Fruit fly (Drosophila melanogaster) whole organism, pupa: Measurements from ENCODE around the gene CG5984.

ENCODE experiments used
- CG10348 ChIP-seq: fragments of 200-800 bp; sonication (Bioruptor generic); IDR thresholded peaks from 2 replicates; pipeline ENCODE4 v1.3.6; 2022; ENCODE audit warnings: missing biosample characterization, missing genetic modification characterization
- CG12605 ChIP-seq: fragments of 200-800 bp; sonication (Bioruptor generic); IDR thresholded peaks from 2 replicates; pipeline ENCODE4 v1.3.6; 2022; ENCODE audit warnings: missing biosample characterization, missing genetic modification characterization
- CG13204 ChIP-seq: fragments of 200-800 bp; sonication (Bioruptor generic); optimal IDR thresholded peaks from 2 replicates; lab custom pipeline; 2018; ENCODE audit warnings: missing biosample characterization, mild to moderate bottlenecking, missing genetic modification characterization, moderate library complexity
- CG14655 ChIP-seq: fragments of 200-800 bp; sonication (Bioruptor generic); optimal IDR thresholded peaks from 3 replicates; lab custom pipeline; 2017; ENCODE audit warnings: mild to moderate bottlenecking, missing biosample characterization, missing genetic modification reagents, missing genetic modification characterization
- CG15710 ChIP-seq: fragments of 200-800 bp; sonication (Bioruptor generic); optimal IDR thresholded peaks from 2 replicates; lab custom pipeline; 2018; ENCODE audit warnings: missing biosample characterization, mild to moderate bottlenecking, missing genetic modification characterization, moderate library complexity
- CG17806 ChIP-seq: fragments of 200-800 bp; sonication (Bioruptor generic); optimal IDR thresholded peaks from 2 replicates; lab custom pipeline; 2018; ENCODE audit warnings: missing biosample characterization, mild to moderate bottlenecking, missing genetic modification characterization, moderate library complexity
- CG32121 ChIP-seq: fragments of 200-800 bp; sonication (Bioruptor generic); IDR thresholded peaks from 2 replicates; pipeline ENCODE4 v1.3.6; 2022; ENCODE audit warnings: missing biosample characterization, missing genetic modification characterization
- CG34367 ChIP-seq: fragments of 200-800 bp; sonication (Bioruptor generic); optimal IDR thresholded peaks from 2 replicates; lab custom pipeline; 2018; ENCODE audit warnings: missing biosample characterization, mild to moderate bottlenecking, missing genetic modification characterization
- CG4496 ChIP-seq: fragments of 200-800 bp; sonication (Bioruptor generic); IDR thresholded peaks from 3 replicates; pipeline ENCODE4 v1.3.6; 2022; ENCODE audit warnings: missing biosample characterization, missing genetic modification characterization
- CG8159 ChIP-seq: fragments of 200-800 bp; sonication (Bioruptor generic); optimal IDR thresholded peaks from 3 replicates; lab custom pipeline; 2018; ENCODE audit warnings: missing biosample characterization, mild to moderate bottlenecking, missing genetic modification characterization, moderate library complexity
- CG8301 ChIP-seq: fragments of 200-800 bp; sonication (Bioruptor generic); optimal IDR thresholded peaks from 2 replicates; lab custom pipeline; 2018; ENCODE audit warnings: missing biosample characterization, mild to moderate bottlenecking, missing genetic modification characterization
- CG9948 ChIP-seq: fragments of 200-800 bp; sonication (Bioruptor generic); optimal IDR thresholded peaks from 2 replicates; lab custom pipeline; 2018; ENCODE audit warnings: missing biosample characterization, mild to moderate bottlenecking, missing genetic modification characterization, moderate library complexity
- D1 ChIP-seq: fragments of 200-800 bp; sonication (Bioruptor generic); optimal IDR thresholded peaks from 2 replicates; lab custom pipeline; 2018; ENCODE audit warnings: missing biosample characterization, mild to moderate bottlenecking, missing genetic modification characterization, moderate library complexity
- EcR ChIP-seq: fragments of 200-800 bp; sonication (Bioruptor generic); optimal IDR thresholded peaks from 3 replicates; lab custom pipeline; 2019; ENCODE audit warnings: missing biosample characterization, missing genetic modification characterization, mild to moderate bottlenecking, moderate library complexity, missing genetic modification reagents
- Ets98B ChIP-seq: fragments of 200-800 bp; sonication (Bioruptor generic); IDR thresholded peaks from 2 replicates; pipeline ENCODE4 v1.3.6; 2022; ENCODE audit warnings: missing biosample characterization, missing genetic modification characterization
- Pif1A ChIP-seq: fragments of 200-800 bp; sonication (Bioruptor generic); optimal IDR thresholded peaks from 3 replicates; lab custom pipeline; 2016; ENCODE audit warnings: missing biosample characterization, missing genetic modification characterization
- Pif1B ChIP-seq: fragments of 200-800 bp; sonication (Bioruptor generic); optimal IDR thresholded peaks from 3 replicates; lab custom pipeline; 2016; ENCODE audit warnings: missing biosample characterization, missing genetic modification characterization
- Snoo ChIP-seq: fragments of 200-800 bp; sonication (Bioruptor generic); optimal IDR thresholded peaks from 3 replicates; lab custom pipeline; 2017; ENCODE audit warnings: missing biosample characterization, mild to moderate bottlenecking, missing genetic modification characterization, inconsistent platforms
- fd96Ca ChIP-seq: fragments of 200-800 bp; sonication (Bioruptor generic); IDR thresholded peaks from 3 replicates; pipeline ENCODE4 v1.3.6; 2022; ENCODE audit warnings: missing biosample characterization, missing genetic modification characterization
- gl ChIP-seq: fragments of 200-800 bp; sonication (Bioruptor generic); optimal IDR thresholded peaks from 2 replicates; lab custom pipeline; 2018; ENCODE audit warnings: missing biosample characterization, mild to moderate bottlenecking, missing genetic modification characterization
- rn ChIP-seq: fragments of 200-800 bp; sonication (Bioruptor generic); IDR thresholded peaks from 2 replicates; pipeline ENCODE4 v1.3.6; 2022; ENCODE audit warnings: missing biosample characterization, missing genetic modification characterization

Gene CG5984

DNA sequence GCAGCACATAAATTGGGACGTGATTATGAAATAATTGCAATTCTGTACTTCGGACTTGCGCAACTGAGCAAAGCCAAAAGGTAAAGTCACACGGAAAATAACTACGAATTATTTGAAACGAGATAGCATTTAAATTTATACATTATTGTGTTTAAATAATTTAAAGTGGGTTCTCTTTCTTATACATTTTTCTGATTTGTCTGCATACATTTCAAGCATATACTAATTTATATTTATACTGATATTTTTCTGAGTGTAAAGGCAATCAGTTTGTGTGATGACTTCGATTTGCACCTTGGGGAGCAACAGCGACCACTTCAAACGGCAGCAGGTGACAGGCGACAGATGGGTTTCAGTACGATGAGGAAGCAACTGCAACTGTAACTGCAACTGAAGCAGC is 22.3 kb downstream of the CG5984 start:
- peak; percentile 4 for TF ChIP-seq CG8301 (tag; lab: Kevin White, UChicago)
- no peak for TF ChIP-seq CG12605 (GFP tag; lab: Robert Waterston, UW)
- no peak for TF ChIP-seq Pif1B (GFP tag; lab: Kevin White, UChicago)
- TF ChIP-seq CG32121 = no peak
- no peak for TF ChIP-seq Pif1A (GFP tag; lab: Kevin White, UChicago)
- TF ChIP-seq CG10348 (GFP tag; lab: Robert Waterston, UW) = no peak
- TF ChIP-seq CG8159 (tag; lab: Kevin White, UChicago) = peak; percentile 33
- TF ChIP-seq CG14655 (GFP tag; lab: Kevin White, UChicago) = peak; percentile 20
- peak; percentile 22 for TF ChIP-seq CG9948 (tag; lab: Kevin White, UChicago)

DNA sequence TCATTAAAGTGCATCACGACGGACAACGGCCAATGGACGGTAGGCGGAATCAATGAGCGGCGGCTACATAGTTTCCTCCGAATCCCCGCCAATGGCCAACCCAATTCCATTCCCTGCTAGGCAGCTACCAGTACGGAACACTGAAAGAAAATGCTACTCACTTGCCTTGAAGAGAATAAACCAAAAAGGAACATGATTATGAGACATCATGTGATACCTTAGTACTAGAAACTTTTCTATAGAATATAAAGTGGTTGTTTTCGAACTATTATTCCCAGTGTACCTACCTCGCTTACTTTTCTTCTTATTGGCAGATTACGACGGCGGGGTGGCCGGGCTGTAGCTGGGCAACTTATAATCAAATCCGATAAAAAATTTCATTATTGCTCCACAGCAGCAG is 23.1 kb downstream of the CG5984 start:
- TF ChIP-seq Ets98B (GFP tag; lab: Robert Waterston, UW) (peak; percentile 72), CG8159 (tag; lab: Kevin White, UChicago) (peak; percentile 75), Pif1B (GFP tag; lab: Kevin White, UChicago) (peak; percentile 65), CG15710 (peak; percentile 69), Snoo (tag; lab: Kevin White, UChicago) (peak; percentile 52), CG13204 (GFP tag; lab: Kevin White, UChicago) (no peak), CG12605 (GFP tag; lab: Robert Waterston, UW) (peak; percentile 49), gl (tag; lab: Kevin White, UChicago) (peak; percentile 30), CG9948 (tag; lab: Kevin White, UChicago) (peak; percentile 60), fd96Ca (peak; percentile 73), D1 (tag; lab: Kevin White, UChicago) (no peak), rn (GFP tag; lab: Robert Waterston, UW) (peak; percentile 34; the same call in 1 of the 2 replicates), CG14655 (GFP tag; lab: Kevin White, UChicago) (peak; percentile 78), CG10348 (GFP tag; lab: Robert Waterston, UW) (no peak), CG8301 (tag; lab: Kevin White, UChicago) (peak; percentile 70), EcR (no peak), Pif1A (GFP tag; lab: Kevin White, UChicago) (peak; percentile 66), CG4496 (GFP tag; lab: Robert Waterston, UW) (peak; percentile 63; the same call in 2 of the 3 replicates), CG17806 (tag; lab: Kevin White, UChicago) (peak; percentile 71), CG34367 (tag; lab: Kevin White, UChicago) (peak; percentile 60), CG32121 (peak; percentile 51; the same call in 1 of the 2 replicates)

DNA sequence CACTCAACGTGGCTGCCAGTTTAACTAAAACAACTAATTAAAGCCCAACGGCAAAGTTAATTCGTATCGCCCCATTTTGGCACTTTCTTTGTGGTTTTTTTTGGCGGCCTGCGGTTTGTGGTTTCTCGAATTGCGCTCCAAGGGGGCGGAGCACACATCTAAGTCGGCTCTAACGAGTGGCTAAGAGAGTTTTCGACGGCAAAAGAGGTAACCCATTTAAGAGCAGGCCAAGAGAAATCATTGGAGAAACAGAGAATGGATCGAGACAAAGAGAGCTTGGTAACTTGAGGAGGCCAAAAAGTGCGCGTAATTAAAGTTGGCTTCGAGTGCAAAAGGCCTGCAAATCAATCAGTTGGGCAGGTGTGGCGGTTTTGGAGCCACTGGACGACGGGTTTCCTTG is 24.8 kb downstream of the CG5984 start:
- TF ChIP-seq CG9948 (tag; lab: Kevin White, UChicago) (no peak), CG14655 (GFP tag; lab: Kevin White, UChicago) (no peak), gl (tag; lab: Kevin White, UChicago) (no peak), CG12605 (GFP tag; lab: Robert Waterston, UW) (no peak), CG8301 (tag; lab: Kevin White, UChicago) (no peak), CG4496 (GFP tag; lab: Robert Waterston, UW) (no peak), fd96Ca (no peak), D1 (tag; lab: Kevin White, UChicago) (no peak), CG10348 (GFP tag; lab: Robert Waterston, UW) (no peak), CG34367 (tag; lab: Kevin White, UChicago) (no peak), CG32121 (no peak), Pif1A (GFP tag; lab: Kevin White, UChicago) (no peak), CG15710 (no peak), CG13204 (GFP tag; lab: Kevin White, UChicago) (no peak), Snoo (tag; lab: Kevin White, UChicago) (no peak), EcR (no peak), CG17806 (tag; lab: Kevin White, UChicago) (no peak), CG8159 (tag; lab: Kevin White, UChicago) (no peak), Ets98B (GFP tag; lab: Robert Waterston, UW) (no peak; the same call in 1 of the 2 replicates)

DNA sequence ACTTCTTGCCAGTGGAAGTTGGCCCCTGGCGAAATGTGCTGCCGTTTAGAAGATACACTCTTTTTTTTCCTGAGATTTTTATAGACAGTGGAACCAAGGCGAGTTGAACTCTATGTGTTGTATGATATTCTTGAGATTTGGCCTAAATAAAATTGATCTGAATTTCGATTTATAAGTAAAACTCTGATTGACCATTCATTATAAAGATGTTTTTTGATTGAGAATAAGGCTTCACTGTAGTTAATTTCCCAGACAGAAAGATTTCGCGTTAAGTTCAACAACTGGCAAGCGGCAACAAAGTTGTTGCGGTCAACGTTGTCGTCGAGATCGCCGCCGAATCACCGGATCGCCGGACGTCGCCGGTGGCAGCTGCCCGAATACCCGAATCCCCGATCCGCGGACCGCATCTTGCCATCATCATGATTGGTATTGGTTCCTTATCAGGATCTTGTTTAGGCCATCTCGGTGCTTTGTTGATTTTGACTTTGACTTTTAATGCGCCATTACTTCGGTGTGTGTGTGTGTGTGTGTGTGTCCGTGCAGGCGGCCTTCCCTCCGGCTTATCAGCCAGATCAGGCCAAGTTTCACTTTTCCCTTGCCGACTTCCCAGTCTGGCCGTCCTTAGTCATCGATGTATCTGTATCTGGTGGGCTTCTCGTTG is 25.6 kb downstream of the CG5984 start:
- no peak for TF ChIP-seq CG12605 (GFP tag; lab: Robert Waterston, UW)
- no peak for TF ChIP-seq D1 (tag; lab: Kevin White, UChicago)
- peak; percentile 20 for TF ChIP-seq Snoo (tag; lab: Kevin White, UChicago)
- TF ChIP-seq fd96Ca = no peak
- TF ChIP-seq CG4496 (GFP tag; lab: Robert Waterston, UW) = no peak
- TF ChIP-seq EcR = peak; percentile 52
- TF ChIP-seq CG13204 (GFP tag; lab: Kevin White, UChicago) = no peak
- peak; percentile 39 for TF ChIP-seq Pif1A (GFP tag; lab: Kevin White, UChicago)
- no peak for TF ChIP-seq CG8301 (tag; lab: Kevin White, UChicago)
- no peak for TF ChIP-seq Ets98B (GFP tag; lab: Robert Waterston, UW)
- TF ChIP-seq CG34367 (tag; lab: Kevin White, UChicago) = peak; percentile 48
- no peak for TF ChIP-seq CG14655 (GFP tag; lab: Kevin White, UChicago)
- peak; percentile 72 for TF ChIP-seq CG15710
- peak; percentile 37 for TF ChIP-seq CG9948 (tag; lab: Kevin White, UChicago)
- TF ChIP-seq CG32121 = no peak
- no peak for TF ChIP-seq Pif1B (GFP tag; lab: Kevin White, UChicago)
- no peak for TF ChIP-seq CG10348 (GFP tag; lab: Robert Waterston, UW)
- TF ChIP-seq CG8159 (tag; lab: Kevin White, UChicago) = peak; percentile 71
- peak; percentile 59 for TF ChIP-seq CG17806 (tag; lab: Kevin White, UChicago)
- TF ChIP-seq rn (GFP tag; lab: Robert Waterston, UW) = no peak
- TF ChIP-seq gl (tag; lab: Kevin White, UChicago) = peak; percentile 28
